Fruit fly (Drosophila melanogaster) whole organism, wandering third instar larva: Measurements from ENCODE around the gene heca.

Experiments used
- Abd-B ChIP-seq: fragments of >200 bp; optimal IDR thresholded peaks from 2 replicates; lab custom pipeline; 2017; ENCODE audit warnings: missing biosample characterization, missing genetic modification characterization
- CG32264 ChIP-seq: fragments of 200-800 bp; sonication (Bioruptor generic); optimal IDR thresholded peaks from 2 replicates; lab custom pipeline; 2016; ENCODE audit warnings: missing biosample characterization, missing genetic modification characterization
- CG9705 ChIP-seq: fragments of 200-800 bp; sonication (Bioruptor generic); optimal IDR thresholded peaks from 2 replicates; lab custom pipeline; 2018; ENCODE audit warnings: missing biosample characterization, mild to moderate bottlenecking, missing genetic modification characterization
- CrebA ChIP-seq: fragments of 200-800 bp; sonication (Bioruptor generic); optimal IDR thresholded peaks from 2 replicates; lab custom pipeline; 2016; ENCODE audit warnings: missing biosample characterization, mild to moderate bottlenecking, missing genetic modification characterization, borderline replicate concordance
- Dfd ChIP-seq: fragments of >200 bp; optimal IDR thresholded peaks from 2 replicates; lab custom pipeline; 2017; ENCODE audit warnings: missing biosample characterization, missing genetic modification characterization
- Dif ChIP-seq: fragments of 200-275, 200-300 bp; sonication (Bioruptor generic); optimal IDR thresholded peaks from 2 replicates; lab custom pipeline; 2018; ENCODE audit warnings: missing biosample characterization, missing genetic modification characterization; ENCODE audit not compliant: partially characterized antibody
- GATAd ChIP-seq: sonication (Bioruptor generic); optimal IDR thresholded peaks from 2 replicates; lab custom pipeline; 2016; ENCODE audit warnings: missing biosample characterization, missing genetic modification characterization
- HLH106 ChIP-seq: fragments of 200-800 bp; optimal IDR thresholded peaks from 3 replicates; lab custom pipeline; 2019; ENCODE audit warnings: missing biosample characterization, mild to moderate bottlenecking, missing genetic modification characterization, moderate library complexity
- Hnf4 ChIP-seq: fragments of 200-800 bp; sonication (Bioruptor generic); optimal IDR thresholded peaks from 2 replicates; lab custom pipeline; 2016; ENCODE audit warnings: missing biosample characterization, mild to moderate bottlenecking, missing genetic modification characterization
- Hr78 ChIP-seq: fragments of >200 bp; optimal IDR thresholded peaks from 2 replicates; lab custom pipeline; 2017; ENCODE audit warnings: missing biosample characterization, missing genetic modification characterization
- Hr83 ChIP-seq: fragments of 200-300 bp; sonication (Bioruptor generic); optimal IDR thresholded peaks from 2 replicates; lab custom pipeline; 2016; ENCODE audit warnings: missing biosample characterization, mild to moderate bottlenecking, missing genetic modification characterization, moderate library complexity; ENCODE audit not compliant: poor library complexity, severe bottlenecking
- Jra ChIP-seq: sonication (Bioruptor generic); optimal IDR thresholded peaks from 2 replicates; lab custom pipeline; 2016; ENCODE audit warnings: missing biosample characterization, missing genetic modification characterization
- Mio ChIP-seq: sonication (Bioruptor generic); optimal IDR thresholded peaks from 2 replicates; lab custom pipeline; 2016; ENCODE audit warnings: missing biosample characterization, missing genetic modification characterization
- Myc ChIP-seq: fragments of >200 bp; optimal IDR thresholded peaks from 2 replicates; lab custom pipeline; 2017
- N ChIP-seq: fragments of >200 bp; optimal IDR thresholded peaks from 2 replicates; lab custom pipeline; 2018; ENCODE audit warnings: missing biosample characterization, missing external identifiers, missing genetic modification characterization
- OdsH ChIP-seq: fragments of 200-800 bp; sonication (Bioruptor generic); optimal IDR thresholded peaks from 2 replicates; lab custom pipeline; 2016; ENCODE audit warnings: missing biosample characterization, mild to moderate bottlenecking, missing genetic modification characterization
- Rel ChIP-seq, 2 experiments: fragments of 200-800 bp; sonication (Bioruptor generic) in 1 of 2; optimal IDR thresholded peaks; 2 replicates in 1 of 2; 3 replicates in 1 of 2; lab custom pipeline; 2016 to 2019; ENCODE audit warnings: mild to moderate bottlenecking in 2 of 2, missing biosample characterization in 2 of 2, missing genetic modification characterization in 2 of 2, moderate library complexity in 1 of 2
- Sp1 ChIP-seq: fragments of 200-800 bp; sonication (Bioruptor generic); optimal IDR thresholded peaks from 3 replicates; lab custom pipeline; 2019; ENCODE audit warnings: missing biosample characterization, mild to moderate bottlenecking, missing genetic modification characterization, moderate library complexity
- Vsx2 ChIP-seq: fragments of 200-300, 225-300 bp; sonication (Bioruptor generic); optimal IDR thresholded peaks from 2 replicates; lab custom pipeline; 2018; ENCODE audit warnings: missing biosample characterization, missing genetic modification characterization; ENCODE audit not compliant: partially characterized antibody
- br ChIP-seq: fragments of 200-800 bp; sonication (Bioruptor generic); optimal IDR thresholded peaks from 2 replicates; lab custom pipeline; 2016; ENCODE audit warnings: missing biosample characterization, missing genetic modification characterization
- brk ChIP-seq: fragments of 200-800 bp; sonication (Bioruptor generic); optimal IDR thresholded peaks from 2 replicates; lab custom pipeline; 2016; ENCODE audit warnings: missing biosample characterization, mild to moderate bottlenecking, missing genetic modification characterization
- dl ChIP-seq, 2 experiments: fragments of 175-275, 200-275 bp in 1 of 2; fragments of 200-275 bp in 1 of 2; sonication (Bioruptor generic); optimal IDR thresholded peaks; lab custom pipeline; 2018; ENCODE audit warnings: mild to moderate bottlenecking in 2 of 2, missing biosample characterization in 2 of 2, missing genetic modification characterization in 2 of 2, moderate library complexity in 2 of 2; ENCODE audit not compliant: partially characterized antibody in 2 of 2, insufficient read depth in 1 of 2
- dmrt93B ChIP-seq: fragments of 200-800 bp; sonication (Bioruptor generic); optimal IDR thresholded peaks from 2 replicates; lab custom pipeline; 2018; ENCODE audit warnings: missing biosample characterization, mild to moderate bottlenecking, missing genetic modification characterization
- dsf ChIP-seq: sonication (Bioruptor generic); optimal IDR thresholded peaks from 2 replicates; lab custom pipeline; 2016; ENCODE audit warnings: missing biosample characterization, missing genetic modification characterization, borderline replicate concordance
- ey ChIP-seq: fragments of 200-800 bp; sonication (Bioruptor generic); optimal IDR thresholded peaks from 2 replicates; lab custom pipeline; 2016; ENCODE audit warnings: missing biosample characterization, missing genetic modification characterization
- foxo ChIP-seq, 2 experiments: fragments of 200-800 bp; sonication (Bioruptor generic); optimal IDR thresholded peaks; 2 replicates in 1 of 2; 3 replicates in 1 of 2; lab custom pipeline; 2016 to 2017; ENCODE audit warnings: missing biosample characterization in 2 of 2, missing genetic modification characterization in 2 of 2
- fru ChIP-seq: fragments of 200-800 bp; sonication (Bioruptor generic); optimal IDR thresholded peaks from 3 replicates; lab custom pipeline; 2016; ENCODE audit warnings: missing biosample characterization, mild to moderate bottlenecking, missing genetic modification characterization
- h ChIP-seq: fragments of 200-800 bp; sonication (Bioruptor generic); optimal IDR thresholded peaks from 3 replicates; lab custom pipeline; 2016; ENCODE audit warnings: missing biosample characterization, mild to moderate bottlenecking, missing genetic modification characterization
- jim ChIP-seq: fragments of 175-275, 200-325 bp; sonication (Bioruptor generic); optimal IDR thresholded peaks from 2 replicates; lab custom pipeline; 2016; ENCODE audit warnings: missing biosample characterization, mild to moderate bottlenecking, missing genetic modification characterization
- lola ChIP-seq: fragments of >200 bp; optimal IDR thresholded peaks from 2 replicates; lab custom pipeline; 2017; ENCODE audit warnings: missing biosample characterization, missing genetic modification characterization
- pan ChIP-seq: fragments of >200 bp; optimal IDR thresholded peaks from 2 replicates; lab custom pipeline; 2017
- psq ChIP-seq: fragments of 200-800 bp; sonication (Bioruptor generic); optimal IDR thresholded peaks from 3 replicates; lab custom pipeline; 2017; ENCODE audit warnings: missing biosample characterization, mild to moderate bottlenecking, missing genetic modification characterization, moderate library complexity
- rgr ChIP-seq: fragments of 200-800 bp; sonication (Bioruptor generic); optimal IDR thresholded peaks from 3 replicates; lab custom pipeline; 2016; ENCODE audit warnings: missing biosample characterization, mild to moderate bottlenecking, missing genetic modification characterization
- sage ChIP-seq: fragments of 200-800 bp; sonication (Bioruptor generic); optimal IDR thresholded peaks from 2 replicates; lab custom pipeline; 2016; ENCODE audit warnings: missing biosample characterization, mild to moderate bottlenecking, missing genetic modification characterization
- sv ChIP-seq: fragments of 200-800 bp; sonication (Bioruptor generic); optimal IDR thresholded peaks from 3 replicates; lab custom pipeline; 2016; ENCODE audit warnings: missing biosample characterization, missing genetic modification characterization
- tai ChIP-seq: sonication (Bioruptor generic); optimal IDR thresholded peaks from 2 replicates; lab custom pipeline; 2016; ENCODE audit warnings: missing biosample characterization, missing genetic modification characterization
- usp ChIP-seq: fragments of >200 bp; optimal IDR thresholded peaks from 2 replicates; lab custom pipeline; 2017; ENCODE audit warnings: missing biosample characterization, missing genetic modification characterization
- woc ChIP-seq: sonication (Bioruptor generic); optimal IDR thresholded peaks from 2 replicates; lab custom pipeline; 2016; ENCODE audit warnings: missing biosample characterization, mild to moderate bottlenecking, missing genetic modification characterization

The heca gene

DNA sequence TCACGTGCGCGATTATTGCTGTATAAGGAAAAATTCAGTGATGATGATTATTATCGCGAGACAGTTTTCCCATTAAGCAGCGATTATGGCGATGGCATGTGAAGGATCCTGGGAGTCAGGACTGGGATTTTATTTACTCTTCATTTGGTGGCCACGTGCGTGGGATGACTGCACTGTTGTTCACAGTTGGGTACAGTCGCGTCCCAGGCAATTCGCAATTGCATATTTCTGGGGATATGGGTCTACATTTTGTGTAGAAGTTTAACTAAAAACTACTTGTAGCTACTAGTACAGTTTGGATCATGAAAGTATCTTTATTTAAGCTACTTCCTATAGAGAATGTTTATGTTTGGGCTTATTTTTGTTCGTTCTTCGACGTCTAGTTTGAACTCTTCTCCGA is 40.7 kb upstream of the heca start:
- TF ChIP-seq Jra (no peak), rgr (GFP tag; lab: Kevin White, UChicago) (no peak), Myc (lab: Kevin White, UChicago) (peak; percentile 44), foxo (GFP tag; optimal IDR thresholded peaks at IDR 0.05; lab: Kevin White, UChicago) (no peak), sv (GFP tag; lab: Kevin White, UChicago) (no peak), Mio (GFP tag; lab: Kevin White, UChicago) (no peak), HLH106 (tag; lab: Kevin White, UChicago) (no peak)
- TF ChIP-seq, all 38 proteins: peak for 1

DNA sequence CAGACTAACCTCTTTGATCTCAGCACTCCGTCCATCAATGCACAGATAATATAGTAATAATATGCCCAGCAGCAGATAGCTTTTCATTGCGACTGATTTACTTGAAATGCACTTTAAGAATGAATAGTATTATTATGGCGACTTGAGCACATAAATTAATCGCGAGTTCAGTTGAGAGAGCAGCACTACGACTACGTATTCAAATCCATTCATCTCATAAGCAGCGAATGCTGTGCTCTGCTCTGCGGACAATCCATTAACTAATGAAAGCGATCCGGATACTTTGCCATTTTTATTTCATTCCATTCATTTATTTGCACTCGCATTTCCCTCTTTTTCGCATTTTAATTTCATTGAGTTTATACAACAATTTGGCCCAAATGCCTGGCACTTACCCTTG is 40.1 kb upstream of the heca start, which contains the start of gene CG43448:
Gene CG43448 (minus strand): TSS at position 101 of the 400 bp plus-strand sequence.
- TF ChIP-seq CrebA (no peak), HLH106 (tag; lab: Kevin White, UChicago) (no peak), tai (GFP tag; lab: Kevin White, UChicago) (no peak)

DNA sequence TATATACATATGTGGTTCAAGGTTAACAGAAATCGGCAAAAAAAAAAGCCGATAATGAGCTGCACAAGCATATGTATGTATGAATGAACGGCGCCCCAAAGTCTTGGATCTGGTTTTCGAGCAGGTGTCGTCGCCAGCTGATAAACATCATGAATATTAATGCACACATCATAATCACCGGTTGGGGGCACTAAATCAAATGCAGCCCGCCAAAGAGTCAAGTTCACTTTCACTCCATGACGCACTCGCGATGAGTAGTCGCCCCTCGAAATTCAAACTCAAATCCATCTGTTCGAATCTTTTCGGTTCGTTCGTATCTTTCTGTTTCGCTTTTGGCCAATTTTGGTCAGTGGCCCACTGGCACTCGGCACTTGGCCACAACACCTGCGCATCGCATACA is 37.5 kb upstream of the heca start:
- no peak for TF ChIP-seq Hr83 (GFP tag; lab: Kevin White, UChicago)
- TF ChIP-seq lola (GFP tag; lab: Kevin White, UChicago) = no peak
- TF ChIP-seq tai (GFP tag; lab: Kevin White, UChicago) = no peak
- no peak for TF ChIP-seq jim
- TF ChIP-seq dsf = no peak
- TF ChIP-seq Rel (GFP tag; optimal IDR thresholded peaks at IDR 0.05; lab: Kevin White, UChicago) = no peak
- no peak for TF ChIP-seq Rel (tag; optimal IDR thresholded peaks at IDR 0.05; lab: Kevin White, UChicago)
- no peak for TF ChIP-seq HLH106 (tag; lab: Kevin White, UChicago)
- TF ChIP-seq N (GFP tag; lab: Kevin White, UChicago) = no peak

DNA sequence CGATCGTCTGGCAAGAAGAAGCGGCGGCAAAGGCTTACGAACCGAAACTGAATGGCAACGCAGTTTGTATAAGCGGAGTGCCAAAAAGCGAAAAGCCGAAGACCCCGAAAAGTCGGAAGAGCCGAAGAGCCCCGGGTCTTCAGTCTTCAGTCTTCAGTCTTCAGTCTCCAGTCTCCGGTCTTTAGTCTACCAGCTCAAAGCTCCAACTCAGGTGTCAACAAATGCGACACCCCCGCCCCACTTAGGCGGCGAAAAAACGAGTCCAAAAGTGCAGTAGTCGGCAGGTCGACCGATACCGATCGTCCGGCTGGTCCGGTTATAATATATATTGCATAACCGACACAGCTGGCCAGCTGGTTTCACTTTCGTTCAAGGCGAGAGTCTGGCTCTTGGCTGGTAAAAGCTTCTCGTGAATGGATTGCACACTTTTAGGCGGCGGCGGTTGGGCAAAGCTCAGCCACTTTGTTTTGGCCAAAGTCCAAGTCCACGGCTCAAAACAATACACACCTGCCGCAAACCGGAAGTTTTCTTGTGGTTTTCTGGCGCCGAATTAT is 34.4 kb upstream of the heca start, which contains the start of gene CG9737:
Gene CG9737 (minus strand): TSS at position 51 of the 554 bp plus-strand sequence.
- TF ChIP-seq usp (GFP tag; lab: Kevin White, UChicago) = no peak
- no peak for TF ChIP-seq Vsx2 (GFP tag; lab: Kevin White, UChicago)
- TF ChIP-seq OdsH (GFP tag; lab: Kevin White, UChicago) = no peak
- no peak for TF ChIP-seq dl (GFP tag; optimal IDR thresholded peaks at IDR 0.05; lab: Kevin White, UChicago; ENCODE audit: insufficient read depth in 1 of 2, partially characterized antibody in 2 of 2)
- TF ChIP-seq sage (GFP tag; lab: Kevin White, UChicago) = no peak
- no peak for TF ChIP-seq jim
- TF ChIP-seq lola (GFP tag; lab: Kevin White, UChicago) = no peak
- TF ChIP-seq psq (GFP tag; lab: Kevin White, UChicago) = no peak
- TF ChIP-seq Sp1 (GFP tag; lab: Kevin White, UChicago) = peak; percentile 53
- TF ChIP-seq GATAd (GFP tag; lab: Kevin White, UChicago) = no peak
- no peak for TF ChIP-seq pan
- TF ChIP-seq br (GFP tag; lab: Kevin White, UChicago) = no peak
- no peak for TF ChIP-seq Hr83 (GFP tag; lab: Kevin White, UChicago)
- peak; percentile 36 for TF ChIP-seq Myc (lab: Kevin White, UChicago)
- TF ChIP-seq dsf = no peak
- TF ChIP-seq Abd-B (GFP tag; lab: Kevin White, UChicago) = no peak
- no peak for TF ChIP-seq foxo (GFP tag; optimal IDR thresholded peaks at IDR 0.05; lab: Kevin White, UChicago)
- no peak for TF ChIP-seq dmrt93B (GFP tag; lab: Kevin White, UChicago)
- no peak for TF ChIP-seq tai (GFP tag; lab: Kevin White, UChicago)
- TF ChIP-seq Dfd (GFP tag; lab: Kevin White, UChicago) = no peak
- TF ChIP-seq woc = no peak
- peak; percentile 9 for TF ChIP-seq Dif
- no peak for TF ChIP-seq CG32264
- TF ChIP-seq Hnf4 (GFP tag; lab: Kevin White, UChicago) = peak; percentile 96
- TF ChIP-seq N (GFP tag; lab: Kevin White, UChicago) = no peak
- peak; percentile 3 for TF ChIP-seq HLH106 (tag; lab: Kevin White, UChicago)
- TF ChIP-seq fru = no peak
- TF ChIP-seq h = no peak
- no peak for TF ChIP-seq Jra
- TF ChIP-seq Rel (GFP tag; optimal IDR thresholded peaks at IDR 0.05; lab: Kevin White, UChicago) = no peak
- TF ChIP-seq Rel (tag; optimal IDR thresholded peaks at IDR 0.05; lab: Kevin White, UChicago) = peak; percentile 36
- TF ChIP-seq CrebA = no peak
- TF ChIP-seq CG9705 (GFP tag; lab: Kevin White, UChicago) = no peak
- TF ChIP-seq Mio (GFP tag; lab: Kevin White, UChicago) = no peak
- TF ChIP-seq rgr (GFP tag; lab: Kevin White, UChicago) = no peak
- TF ChIP-seq Hr78 (GFP tag; lab: Kevin White, UChicago) = no peak
- TF ChIP-seq brk (GFP tag; lab: Kevin White, UChicago) = no peak
- TF ChIP-seq sv (GFP tag; lab: Kevin White, UChicago) = no peak
- TF ChIP-seq ey (GFP tag; lab: Kevin White, UChicago) = no peak
- TF ChIP-seq, all 38 proteins: peak for 6
